Worm (Caenorhabditis elegans) whole organism, midembryonic: ENCODE data around the gene F10B5.2.

ENCODE experiments used
- T22C8.4 ChIP-seq: fragments of 200-800 bp; sonication (Bioruptor generic); IDR thresholded peaks from 2 replicates; pipeline ENCODE4 v1.3.6; 2022; ENCODE audit warnings: missing genetic modification characterization, missing compliant biosample characterization
- cog-1 ChIP-seq: sonication (generic microtip); optimal IDR thresholded peaks from 2 replicates; lab custom pipeline; 2016; ENCODE audit warnings: missing genetic modification characterization, missing compliant biosample characterization
- flt-1 ChIP-seq: fragments of 200-800 bp; sonication (Bioruptor generic); IDR thresholded peaks from 2 replicates; pipeline ENCODE4 v1.3.6; 2022; ENCODE audit warnings: missing genetic modification characterization, missing compliant biosample characterization
- klf-2 ChIP-seq: fragments of 200-800 bp; sonication (Bioruptor generic); conservative IDR thresholded peaks from 2 replicates; pipeline ENCODE4 v1.3.6; 2022; ENCODE audit warnings: missing genetic modification reagents, missing genetic modification characterization, missing compliant biosample characterization
- med-1 ChIP-seq: sonication (generic microtip); optimal IDR thresholded peaks from 2 replicates; lab custom pipeline; 2017; ENCODE audit warnings: missing genetic modification characterization, mild to moderate bottlenecking, missing compliant biosample characterization, antibody characterized with exemption, missing genetic modification reagents; ENCODE audit not compliant: insufficient read depth
- ref-1 ChIP-seq: fragments of 200-800 bp; sonication (Bioruptor generic); conservative IDR thresholded peaks from 2 replicates; pipeline ENCODE4 v1.3.6; 2022; ENCODE audit warnings: missing genetic modification reagents, missing genetic modification characterization, missing compliant biosample characterization
- tab-1 ChIP-seq: fragments of 200-800 bp; sonication (Bioruptor generic); IDR thresholded peaks from 2 replicates; pipeline ENCODE4 v1.3.6; 2022; ENCODE audit warnings: missing genetic modification characterization, missing compliant biosample characterization
- ztf-23 ChIP-seq: fragments of 200-800 bp; sonication (Bioruptor generic); IDR thresholded peaks from 2 replicates; pipeline ENCODE4 v1.3.6; 2022; ENCODE audit warnings: missing genetic modification reagents, missing genetic modification characterization, missing compliant biosample characterization
- ztf-29 ChIP-seq: fragments of 200-800 bp; sonication (Bioruptor generic); IDR thresholded peaks from 2 replicates; pipeline ENCODE4 v1.3.6; 2022; ENCODE audit warnings: missing genetic modification reagents, missing genetic modification characterization, missing compliant biosample characterization

F10B5.2 gene

DNA sequence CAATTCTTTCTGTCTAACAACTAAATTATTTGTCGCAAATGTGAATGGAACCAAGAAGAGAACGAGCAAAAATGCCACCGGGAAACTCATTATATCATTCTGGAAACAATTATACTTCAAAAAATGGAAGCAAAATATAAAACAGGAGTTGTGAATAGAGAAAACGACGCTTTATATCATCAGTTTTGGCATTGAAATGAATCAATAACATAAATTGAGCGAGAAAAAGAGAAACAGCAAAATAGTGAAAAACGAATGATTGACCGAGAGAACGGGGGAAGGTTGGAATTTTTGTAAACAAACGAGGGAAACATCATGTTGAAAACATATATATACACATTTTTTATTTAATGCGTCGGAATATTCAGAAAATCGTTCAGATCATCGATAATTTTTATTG, 7.7 kb upstream of the F10B5.2 start, which contains the start of gene ctns-1:
Gene ctns-1, minus strand, starts transcription at position 101 of the 400 bp plus-strand sequence.
- no peak for TF ChIP-seq cog-1 (tag; lab: Kevin White, UChicago)
- TF ChIP-seq ref-1 (GFP tag; lab: Robert Waterston, UW) = no peak
- no peak for TF ChIP-seq klf-2
- TF ChIP-seq ztf-23 = no peak
- TF ChIP-seq T22C8.4 = no peak
- no peak for TF ChIP-seq med-1 (GFP tag; lab: Kevin White, UChicago)
- TF ChIP-seq tab-1 (GFP tag; lab: Robert Waterston, UW) = no peak
- no peak for TF ChIP-seq flt-1
- no peak for TF ChIP-seq ztf-29 (GFP tag; lab: Robert Waterston, UW)

DNA sequence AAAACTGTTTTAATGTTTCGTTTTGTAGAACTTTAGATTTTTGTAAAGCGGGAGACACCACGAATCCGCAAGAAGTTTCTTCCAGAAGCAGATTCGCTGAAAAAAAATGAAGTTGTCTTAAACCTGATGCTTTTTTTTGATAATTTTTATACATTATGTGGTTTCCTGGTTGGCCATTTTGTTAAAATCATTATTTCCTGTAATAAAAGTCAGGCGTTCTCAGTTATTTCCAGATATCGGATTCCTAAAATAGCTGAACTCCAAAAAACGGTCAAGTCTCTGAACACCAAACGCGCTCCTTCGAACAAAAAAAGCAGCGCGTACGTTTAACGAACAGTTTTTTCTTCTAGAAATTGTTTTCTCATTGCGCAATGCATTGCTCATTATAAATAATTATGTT, 7.2 kb upstream of the F10B5.2 start:
- TF ChIP-seq ref-1 (GFP tag; lab: Robert Waterston, UW) (no peak), klf-2 (no peak), cog-1 (tag; lab: Kevin White, UChicago) (peak; percentile 32), ztf-23 (0 out of 2 replicates have a peak, but pooled peaks have one; percentile 32)

DNA sequence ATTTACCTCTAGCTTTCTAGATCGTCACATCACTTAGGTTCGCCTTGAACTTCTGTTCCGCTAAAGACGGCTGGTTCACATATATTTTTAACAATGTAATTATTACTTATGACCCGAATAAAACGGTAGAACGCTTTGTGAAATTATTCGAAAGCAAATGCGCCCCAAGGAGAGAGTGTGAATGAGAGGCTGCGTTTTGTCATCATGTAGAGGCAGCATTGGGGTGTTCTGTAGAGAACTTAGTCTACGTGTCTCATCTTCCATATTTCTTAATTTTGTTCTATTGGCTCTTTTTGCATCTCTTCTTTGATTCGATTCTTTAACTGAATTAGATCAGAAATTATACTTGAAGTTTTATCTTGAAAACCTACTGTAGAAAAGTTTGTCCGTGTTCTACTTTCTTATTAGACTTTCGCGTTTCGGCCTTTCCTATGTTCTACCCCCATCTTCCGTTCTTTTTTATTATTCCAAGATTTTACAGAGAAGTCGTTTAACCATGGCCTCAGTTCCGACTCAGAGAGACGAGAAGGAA, 6.5 kb upstream of the F10B5.2 start, which contains the start of gene cdc-48.2:
Gene cdc-48.2, plus strand, starts transcription at position 482 of the 532 bp plus-strand sequence.
- TF ChIP-seq ztf-23 = no peak
- no peak for TF ChIP-seq klf-2
- no peak for TF ChIP-seq ztf-29 (GFP tag; lab: Robert Waterston, UW)
- no peak for TF ChIP-seq flt-1
- TF ChIP-seq med-1 (GFP tag; lab: Kevin White, UChicago) = no peak
- TF ChIP-seq cog-1 (tag; lab: Kevin White, UChicago) = no peak
- TF ChIP-seq tab-1 (GFP tag; lab: Robert Waterston, UW) = no peak
- TF ChIP-seq ref-1 (GFP tag; lab: Robert Waterston, UW) = no peak
- no peak for TF ChIP-seq T22C8.4

DNA sequence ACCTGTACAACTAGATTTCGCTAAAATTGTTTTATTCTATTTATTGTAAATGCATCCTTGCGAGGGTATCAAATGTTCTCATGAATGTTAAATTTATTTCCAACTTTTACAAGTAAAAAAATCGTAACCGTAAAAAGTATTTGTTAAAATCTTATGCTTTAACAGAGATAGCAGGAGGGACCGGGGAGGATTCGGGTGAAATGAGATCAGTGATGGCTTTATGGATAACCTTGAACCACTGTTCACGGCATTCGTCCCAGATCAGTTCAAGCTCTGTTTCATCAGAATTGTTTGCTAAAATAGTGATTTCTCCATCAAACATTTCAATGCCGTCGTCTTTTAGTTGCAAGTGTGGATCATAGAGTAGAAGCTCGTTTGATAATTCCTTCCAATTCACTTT, 3.4 kb upstream of the F10B5.2 start:
- TF ChIP-seq flt-1 (no peak), T22C8.4 (no peak), ref-1 (GFP tag; lab: Robert Waterston, UW) (no peak), ztf-23 (no peak), ztf-29 (GFP tag; lab: Robert Waterston, UW) (no peak), klf-2 (no peak), med-1 (GFP tag; lab: Kevin White, UChicago) (no peak), cog-1 (tag; lab: Kevin White, UChicago) (no peak), tab-1 (GFP tag; lab: Robert Waterston, UW) (no peak)

DNA sequence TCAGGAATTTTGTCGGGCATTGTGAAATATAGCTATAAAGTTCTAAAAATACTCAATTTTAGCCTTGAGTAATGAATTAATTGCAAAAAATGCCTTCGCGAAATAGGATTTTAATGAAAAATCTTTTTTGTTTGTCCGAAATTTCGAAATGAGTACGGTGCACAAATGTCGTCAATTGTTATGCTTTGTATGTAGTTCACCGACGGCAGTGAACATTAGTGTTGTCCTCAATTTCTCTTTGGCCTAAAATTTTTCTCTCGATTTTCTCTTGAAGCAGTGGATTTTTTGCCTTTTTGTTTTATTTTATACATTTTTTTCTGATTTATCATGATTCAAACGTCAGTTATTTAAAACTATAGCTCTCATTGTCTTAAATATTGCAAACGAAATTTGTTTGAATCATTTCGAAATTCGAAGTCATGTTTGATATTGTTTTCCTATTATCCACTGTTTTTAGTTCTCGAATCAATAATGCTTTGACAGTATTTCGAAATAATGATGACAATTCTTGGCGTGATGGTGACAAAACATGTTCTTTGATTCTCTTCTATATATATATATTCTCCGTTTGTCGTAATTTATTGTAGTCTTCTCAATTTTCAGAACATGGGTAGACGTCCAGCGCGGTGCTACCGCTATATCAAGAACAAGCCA, 1.2 kb upstream of the F10B5.2 start, which contains the start of the genes ints-11 and rpl-10:
Gene ints-11, minus strand, starts transcription at position 201 of the 654 bp plus-strand sequence.
Gene rpl-10, plus strand, starts transcription at position 604 of the 654 bp plus-strand sequence.
- TF ChIP-seq klf-2 (no peak), ztf-29 (GFP tag; lab: Robert Waterston, UW) (no peak), ztf-23 (no peak), med-1 (GFP tag; lab: Kevin White, UChicago) (no peak), flt-1 (no peak), ref-1 (GFP tag; lab: Robert Waterston, UW) (no peak), T22C8.4 (no peak), tab-1 (GFP tag; lab: Robert Waterston, UW) (no peak), cog-1 (tag; lab: Kevin White, UChicago) (no peak)

DNA sequence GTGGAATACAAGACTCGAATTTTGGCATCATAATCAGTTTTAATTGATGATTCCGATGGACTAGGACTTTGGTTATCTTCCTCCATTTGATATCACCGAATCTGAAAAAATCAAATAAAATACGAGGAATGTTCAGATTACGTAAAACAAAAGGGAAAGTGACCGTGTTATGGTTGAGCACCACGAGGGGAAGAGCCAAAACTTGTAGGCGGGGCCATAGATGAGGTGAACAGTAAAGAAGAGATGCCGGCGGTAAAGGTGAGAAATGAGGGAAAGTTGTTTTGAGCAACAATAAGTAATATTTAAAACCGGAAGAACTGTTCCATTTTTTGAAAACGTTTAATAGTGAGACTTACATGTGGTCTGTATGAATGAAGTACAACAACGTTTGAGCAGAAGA, 5.4 kb downstream of the F10B5.2 start, which contains the start of gene F10B5.3:
Gene F10B5.3, minus strand, starts transcription at position 101 of the 400 bp plus-strand sequence.
- TF ChIP-seq med-1 (GFP tag; lab: Kevin White, UChicago) (no peak), flt-1 (no peak), ztf-29 (GFP tag; lab: Robert Waterston, UW) (no peak), cog-1 (tag; lab: Kevin White, UChicago) (no peak), ztf-23 (no peak), tab-1 (GFP tag; lab: Robert Waterston, UW) (no peak), ref-1 (GFP tag; lab: Robert Waterston, UW) (no peak), T22C8.4 (no peak), klf-2 (no peak)

DNA sequence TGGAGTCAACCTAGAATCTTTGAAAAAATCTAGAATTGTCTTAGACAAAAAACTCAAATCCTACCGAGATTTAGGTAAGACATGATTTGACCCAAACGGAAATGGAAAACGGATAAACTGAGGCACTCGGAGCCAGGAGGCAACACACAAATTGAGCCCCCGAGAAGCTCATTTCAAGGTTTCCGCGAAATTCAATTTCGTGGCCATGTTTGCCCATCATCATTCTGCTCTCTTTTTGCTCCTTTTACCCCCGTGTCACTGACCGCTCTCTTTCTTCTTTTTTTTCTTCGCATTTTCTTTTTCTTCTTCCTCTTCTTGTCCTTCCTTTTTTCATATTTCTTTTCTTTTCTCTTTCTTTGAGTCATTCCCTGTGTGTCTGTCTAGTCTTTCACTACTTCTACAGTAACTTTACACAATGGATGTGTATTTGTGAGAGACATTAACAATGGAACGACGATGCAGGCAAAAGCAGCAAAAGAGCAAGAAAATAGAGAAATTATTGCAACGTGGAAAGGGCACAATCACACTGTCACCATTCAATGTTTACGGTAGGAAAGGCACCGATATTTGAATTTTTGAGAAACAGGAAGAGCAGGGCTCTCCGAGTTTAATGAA, 8.3 kb downstream of the F10B5.2 start:
- TF ChIP-seq tab-1 (GFP tag; lab: Robert Waterston, UW) = no peak
- TF ChIP-seq flt-1 = no peak
- no peak for TF ChIP-seq T22C8.4
- no peak for TF ChIP-seq med-1 (GFP tag; lab: Kevin White, UChicago)
- no peak for TF ChIP-seq ref-1 (GFP tag; lab: Robert Waterston, UW)
- no peak for TF ChIP-seq cog-1 (tag; lab: Kevin White, UChicago)

DNA sequence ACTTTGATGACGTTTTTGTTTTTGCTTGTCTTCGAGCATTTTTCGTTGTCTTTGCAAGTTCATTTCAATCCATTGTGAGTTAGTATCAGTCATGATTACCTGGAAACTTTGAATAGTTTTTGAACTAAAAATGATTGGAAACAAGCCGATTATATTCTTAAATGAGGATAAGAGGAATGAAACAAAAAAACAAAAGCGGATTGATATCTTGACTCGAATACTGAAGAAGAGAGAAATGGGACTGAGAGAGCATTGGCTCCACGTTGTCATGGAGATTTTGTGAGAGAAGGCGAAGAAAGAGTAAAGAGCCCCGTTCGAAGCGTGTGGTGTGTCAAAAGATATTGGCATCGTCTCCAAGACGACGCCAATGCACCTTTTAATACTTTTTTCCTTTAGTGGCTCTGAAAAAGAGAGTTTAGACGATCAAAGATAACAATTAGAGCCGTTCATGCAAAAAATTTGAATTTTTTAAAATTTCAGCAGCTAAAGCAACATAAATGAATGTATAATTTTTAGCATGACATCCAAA, 12.3 kb downstream of the F10B5.2 start, which contains the start of the genes tub-1 and tmem-138:
Gene tub-1, minus strand, starts transcription at position 101 of the 529 bp plus-strand sequence.
Gene tmem-138, plus strand, starts transcription at position 479 of the 529 bp plus-strand sequence.
- no peak for TF ChIP-seq ref-1 (GFP tag; lab: Robert Waterston, UW)
- TF ChIP-seq ztf-29 (GFP tag; lab: Robert Waterston, UW) = no peak
- no peak for TF ChIP-seq flt-1
- TF ChIP-seq klf-2 = no peak

DNA sequence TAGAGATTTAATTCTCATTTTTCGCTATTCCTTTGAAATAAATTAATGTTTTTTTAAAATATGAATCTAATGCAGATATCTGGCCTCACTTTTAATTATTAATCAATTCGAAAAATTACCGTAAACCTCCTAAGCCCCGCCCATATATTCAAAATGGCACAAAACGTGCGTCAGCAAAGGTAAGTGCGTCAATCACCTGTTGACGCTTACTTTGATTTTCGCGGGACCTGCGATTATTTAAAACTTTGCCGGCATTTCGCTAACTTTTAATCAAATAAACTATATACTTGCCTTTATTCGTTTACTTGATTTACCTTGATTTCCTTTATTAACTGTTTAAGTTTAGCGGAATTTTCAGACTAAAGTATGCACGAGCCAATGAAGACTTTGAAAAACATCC, 13.4 kb downstream of the F10B5.2 start, which contains the start of gene pch-2:
Gene pch-2, plus strand, starts transcription at position 359 of the 400 bp plus-strand sequence.
- TF ChIP-seq T22C8.4 (no peak), cog-1 (tag; lab: Kevin White, UChicago) (no peak), tab-1 (GFP tag; lab: Robert Waterston, UW) (no peak)
